Worm (Caenorhabditis elegans): ENCODE data around the gene zipt-13.

DNA sequence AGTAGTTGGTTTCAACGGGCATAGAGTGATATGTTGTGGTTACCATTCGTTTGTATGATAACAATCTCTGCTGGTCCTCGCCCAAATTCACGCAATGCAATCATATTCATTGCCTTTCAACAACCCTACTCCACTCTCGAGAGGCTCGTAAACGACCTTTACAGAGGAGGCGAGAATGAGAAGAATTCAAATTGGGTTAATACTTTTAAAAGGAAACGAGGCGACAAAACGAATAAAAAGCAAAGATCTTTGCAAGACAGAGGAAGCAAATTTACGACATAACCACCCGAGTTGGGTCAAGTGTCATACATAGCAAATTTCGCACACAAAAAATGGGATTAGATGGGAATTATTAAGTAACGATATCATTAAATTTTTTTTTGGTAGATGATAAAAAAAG is 4.3 kb downstream of the zipt-13 start:
- no peak for TF ChIP-seq ztf-29 (GFP tag; IDR thresholded peaks at IDR 0.05)
- no peak for TF ChIP-seq flt-1 (GFP tag; IDR thresholded peaks at IDR 0.05)
- no peak for TF ChIP-seq cog-1 (tag; optimal IDR thresholded peaks at IDR 0.05)
